Fruit fly (Drosophila melanogaster) whole organism, embryonic: Measurements from ENCODE around the gene pim.
A peak's percentile ranks its signal among the peaks of the same experiment; 100 is the strongest.

Source experiments
- Blimp-1 ChIP-seq: fragments of 200-800 bp; sonication (Bioruptor generic); optimal IDR thresholded peaks from 3 replicates; lab custom pipeline; 2018; ENCODE audit warnings: missing biosample characterization, missing genetic modification characterization, mild to moderate bottlenecking, moderate library complexity, missing genetic modification reagents
- CG10543 ChIP-seq: fragments of 200-800 bp; sonication (Bioruptor generic); optimal IDR thresholded peaks from 3 replicates; lab custom pipeline; 2017; ENCODE audit warnings: missing biosample characterization, mild to moderate bottlenecking, missing genetic modification characterization, moderate library complexity
- CG11247 ChIP-seq: fragments of 200-800 bp; sonication (Bioruptor generic); IDR thresholded peaks from 2 replicates; pipeline ENCODE4 v1.3.6; 2022; ENCODE audit warnings: missing biosample characterization, missing genetic modification characterization
- CG12236 ChIP-seq: fragments of 200-800 bp; sonication (Bioruptor generic); optimal IDR thresholded peaks from 2 replicates; lab custom pipeline; 2016; ENCODE audit warnings: missing biosample characterization, missing genetic modification characterization
- CG12299 ChIP-seq: fragments of 200-800 bp; sonication (Bioruptor generic); optimal IDR thresholded peaks from 2 replicates; lab custom pipeline; 2018; ENCODE audit warnings: missing biosample characterization, mild to moderate bottlenecking, missing genetic modification characterization
- CG12659 ChIP-seq: fragments of 200-800 bp; sonication (Bioruptor generic); optimal IDR thresholded peaks from 3 replicates; lab custom pipeline; 2017; ENCODE audit warnings: mild to moderate bottlenecking, missing biosample characterization, missing genetic modification reagents, missing genetic modification characterization
- CG13775 ChIP-seq: fragments of 200-800 bp; sonication (Bioruptor generic); optimal IDR thresholded peaks from 3 replicates; lab custom pipeline; 2017; ENCODE audit warnings: missing biosample characterization, mild to moderate bottlenecking, missing genetic modification characterization
- CG15073 ChIP-seq: fragments of 200-800 bp; sonication (Bioruptor generic); optimal IDR thresholded peaks from 2 replicates; lab custom pipeline; 2016; ENCODE audit warnings: missing biosample characterization, missing genetic modification characterization
- CG17359 ChIP-seq: fragments of 200-800 bp; sonication (Bioruptor generic); optimal IDR thresholded peaks from 3 replicates; lab custom pipeline; 2018; ENCODE audit warnings: missing biosample characterization, mild to moderate bottlenecking, missing genetic modification characterization, moderate library complexity
- CG30431 ChIP-seq: fragments of 200-800 bp; sonication (Bioruptor generic); optimal IDR thresholded peaks from 2 replicates; lab custom pipeline; 2017; ENCODE audit warnings: missing biosample characterization, missing genetic modification characterization
- CG3065 ChIP-seq: fragments of 200-800 bp; sonication (Bioruptor generic); optimal IDR thresholded peaks from 2 replicates; lab custom pipeline; 2016; ENCODE audit warnings: missing biosample characterization, missing genetic modification characterization
- CG33557 ChIP-seq: fragments of 200-800 bp; sonication (Bioruptor generic); optimal IDR thresholded peaks from 2 replicates; lab custom pipeline; 2019; ENCODE audit warnings: missing biosample characterization, mild to moderate bottlenecking, missing genetic modification characterization, moderate library complexity
- CG6272 ChIP-seq: fragments of 200-800 bp; sonication (Bioruptor generic); IDR thresholded peaks from 2 replicates; pipeline ENCODE4 v1.3.6; 2022; ENCODE audit warnings: missing biosample characterization, missing genetic modification characterization
- CG6854 ChIP-seq: fragments of 200-800 bp; sonication (Bioruptor generic); optimal IDR thresholded peaks from 3 replicates; lab custom pipeline; 2017; ENCODE audit warnings: missing biosample characterization, mild to moderate bottlenecking, missing genetic modification characterization
- CG7556 ChIP-seq: fragments of 200-800 bp; sonication (Bioruptor generic); optimal IDR thresholded peaks from 2 replicates; lab custom pipeline; 2017; ENCODE audit warnings: missing biosample characterization, mild to moderate bottlenecking, missing genetic modification characterization
- CG7987 ChIP-seq: fragments of 200-800 bp; sonication (Bioruptor generic); optimal IDR thresholded peaks from 2 replicates; lab custom pipeline; 2018; ENCODE audit warnings: missing biosample characterization, mild to moderate bottlenecking, missing genetic modification characterization, moderate library complexity
- CG8924 ChIP-seq: fragments of 200-800 bp; optimal IDR thresholded peaks from 3 replicates; lab custom pipeline; 2019; ENCODE audit warnings: missing biosample characterization, mild to moderate bottlenecking, missing genetic modification characterization, moderate library complexity
- CrebB ChIP-seq: fragments of 200-800 bp; sonication (Bioruptor generic); optimal IDR thresholded peaks from 3 replicates; lab custom pipeline; 2018; ENCODE audit warnings: missing biosample characterization, mild to moderate bottlenecking, missing genetic modification characterization
- Deaf1 ChIP-seq: fragments of 200-800 bp; optimal IDR thresholded peaks from 3 replicates; lab custom pipeline; 2019; ENCODE audit warnings: missing biosample characterization, mild to moderate bottlenecking, missing genetic modification characterization, moderate library complexity
- Dfd ChIP-seq, 2 experiments: fragments of >200 bp; optimal IDR thresholded peaks; 2 replicates each; lab custom pipeline; 2017; ENCODE audit warnings: missing biosample characterization in 2 of 2, missing genetic modification characterization in 2 of 2
- Dll ChIP-seq: fragments of 200-800 bp; sonication (Bioruptor generic); IDR thresholded peaks from 4 replicates; pipeline ENCODE4 v1.3.6; 2022; ENCODE audit warnings: missing biosample characterization, missing genetic modification characterization; ENCODE audit not compliant: partially characterized antibody
- Drgx ChIP-seq: fragments of 200-800 bp; sonication (Bioruptor generic); IDR thresholded peaks from 2 replicates; pipeline ENCODE4 v1.3.6; 2022; ENCODE audit warnings: missing biosample characterization, missing genetic modification characterization
- Gug ChIP-seq: fragments of 200-800 bp; sonication (Bioruptor generic); IDR thresholded peaks from 4 replicates; pipeline ENCODE4 v1.3.6; 2022; ENCODE audit warnings: missing biosample characterization, missing genetic modification characterization
- HmgD ChIP-seq: fragments of 200-800 bp; sonication (Bioruptor generic); optimal IDR thresholded peaks from 3 replicates; lab custom pipeline; 2016; ENCODE audit warnings: missing biosample characterization, missing genetic modification characterization
- HmgZ ChIP-seq: fragments of 200-800 bp; sonication (Bioruptor generic); optimal IDR thresholded peaks from 2 replicates; lab custom pipeline; 2018; ENCODE audit warnings: missing biosample characterization, mild to moderate bottlenecking, missing genetic modification characterization
- Hr51 ChIP-seq, 2 experiments: fragments of 200-800 bp; sonication (Bioruptor generic); optimal IDR thresholded peaks; 2 replicates in 1 of 2; 3 replicates in 1 of 2; lab custom pipeline; 2016 to 2018; ENCODE audit warnings: missing biosample characterization in 2 of 2, missing genetic modification characterization in 2 of 2, mild to moderate bottlenecking in 1 of 2, moderate library complexity in 1 of 2
- NC2α ChIP-seq: fragments of 200-800 bp; sonication (Bioruptor generic); optimal IDR thresholded peaks from 2 replicates; lab custom pipeline; 2016; ENCODE audit warnings: missing biosample characterization, missing genetic modification characterization
- Nf-YA ChIP-seq: fragments of 200-800 bp; sonication (Bioruptor generic); IDR thresholded peaks from 2 replicates; pipeline ENCODE4 v1.3.6; 2022; ENCODE audit warnings: missing biosample characterization, missing genetic modification characterization
- Pdp1 ChIP-seq, 2 experiments: fragments of 200-800 bp; sonication (Bioruptor generic); optimal IDR thresholded peaks; 3 replicates each; lab custom pipeline; 2016; ENCODE audit warnings: missing biosample characterization in 2 of 2, missing genetic modification characterization in 2 of 2, mild to moderate bottlenecking in 1 of 2, moderate library complexity in 1 of 2
- Sry-δ ChIP-seq: fragments of 200-800 bp; sonication (Bioruptor generic); optimal IDR thresholded peaks from 2 replicates; lab custom pipeline; 2016; ENCODE audit warnings: missing biosample characterization, missing genetic modification characterization
- Trl ChIP-seq, 3 experiments: fragments of >200 bp in 2 of 3; fragments of 200-800 bp in 1 of 3; sonication (Bioruptor generic) in 1 of 3; optimal IDR thresholded peaks; 2 replicates in 1 of 3; 3 replicates in 2 of 3; lab custom pipeline; 2016 to 2017; ENCODE audit warnings: missing biosample characterization in 1 of 3, missing genetic modification characterization in 1 of 3
- bbx ChIP-seq: fragments of 200-800 bp; sonication (Bioruptor generic); IDR thresholded peaks from 2 replicates; pipeline ENCODE4 v1.3.6; 2022; ENCODE audit warnings: missing biosample characterization, missing genetic modification characterization; ENCODE audit not compliant: partially characterized antibody
- cg ChIP-seq: fragments of 200-800 bp; sonication (Bioruptor generic); optimal IDR thresholded peaks from 3 replicates; lab custom pipeline; 2019; ENCODE audit warnings: missing biosample characterization, mild to moderate bottlenecking, missing genetic modification characterization, moderate library complexity
- chm ChIP-seq: fragments of 200-800 bp; sonication (Bioruptor generic); IDR thresholded peaks from 2 replicates; pipeline ENCODE4 v1.3.6; 2022; ENCODE audit warnings: missing biosample characterization, missing genetic modification characterization
- cwo ChIP-seq: fragments of 200-800 bp; sonication (Bioruptor generic); optimal IDR thresholded peaks from 3 replicates; lab custom pipeline; 2017; ENCODE audit warnings: missing biosample characterization, missing genetic modification characterization, mild to moderate bottlenecking, moderate library complexity, missing genetic modification reagents
- emc ChIP-seq: fragments of 200-800 bp; sonication (Bioruptor generic); optimal IDR thresholded peaks from 2 replicates; lab custom pipeline; 2016; ENCODE audit warnings: missing biosample characterization, missing genetic modification characterization
- ewg ChIP-seq: fragments of 200-800 bp; sonication (Bioruptor generic); optimal IDR thresholded peaks from 3 replicates; lab custom pipeline; 2017; ENCODE audit warnings: mild to moderate bottlenecking, missing biosample characterization, missing genetic modification reagents, missing genetic modification characterization
- grn ChIP-seq: fragments of 200-800 bp; sonication (Bioruptor generic); optimal IDR thresholded peaks from 3 replicates; lab custom pipeline; 2017; ENCODE audit warnings: missing biosample characterization, missing genetic modification characterization
- ham ChIP-seq: fragments of 200-800 bp; sonication (Bioruptor generic); IDR thresholded peaks from 2 replicates; pipeline ENCODE4 v1.3.6; 2022; ENCODE audit warnings: missing biosample characterization, missing genetic modification characterization
- her ChIP-seq: fragments of 200-800 bp; sonication (Bioruptor generic); optimal IDR thresholded peaks from 2 replicates; lab custom pipeline; 2016; ENCODE audit warnings: missing biosample characterization, missing genetic modification characterization
- lab ChIP-seq: fragments of 200-800 bp; sonication (Bioruptor generic); optimal IDR thresholded peaks from 3 replicates; lab custom pipeline; 2017; ENCODE audit warnings: missing biosample characterization, missing genetic modification characterization, mild to moderate bottlenecking, moderate library complexity, missing genetic modification reagents
- pros ChIP-seq: fragments of 200-800 bp; sonication (Bioruptor generic); optimal IDR thresholded peaks from 3 replicates; lab custom pipeline; 2019; ENCODE audit warnings: missing biosample characterization, mild to moderate bottlenecking, missing genetic modification characterization, moderate library complexity
- sens ChIP-seq: fragments of 200-800 bp; sonication (Bioruptor generic); peaks from one replicate; lab custom pipeline; 2016; ENCODE audit warnings: missing biosample characterization, missing genetic modification characterization
- sim ChIP-seq: fragments of 200-800 bp; sonication (Bioruptor generic); IDR thresholded peaks from 2 replicates; pipeline ENCODE4 v1.3.6; 2022; ENCODE audit warnings: missing biosample characterization, missing genetic modification characterization
- stc ChIP-seq: fragments of 200-800 bp; sonication (Bioruptor generic); IDR thresholded peaks from 2 replicates; pipeline ENCODE4 v1.3.6; 2022; ENCODE audit warnings: missing biosample characterization, missing genetic modification characterization
- tap ChIP-seq: fragments of 200-800 bp; optimal IDR thresholded peaks from 3 replicates; lab custom pipeline; 2019; ENCODE audit warnings: missing biosample characterization, mild to moderate bottlenecking, missing genetic modification characterization, moderate library complexity
- tgo ChIP-seq: fragments of 200-800 bp; sonication (Bioruptor generic); IDR thresholded peaks from 3 replicates; pipeline ENCODE4 v1.3.6; 2022; ENCODE audit warnings: missing biosample characterization, missing genetic modification characterization

The pim gene

dm6 chr2L:10375464-10376236 is 12.9 kb downstream of the pim start, which contains the start of the genes CG33303 and dpr19 (continued):
- no peak for TF ChIP-seq Nf-YA (GFP tag; lab: Robert Waterston, UW)
- peak; percentile 80 for TF ChIP-seq CG7556 (GFP tag; lab: Kevin White, UChicago)
- TF ChIP-seq CrebB (tag; lab: Kevin White, UChicago): peak; percentile 29
- TF ChIP-seq CG15073 (GFP tag; lab: Kevin White, UChicago): no peak
- peak; percentile 66; the same call in 2 of the 3 replicates for TF ChIP-seq tgo
- TF ChIP-seq CG13775 (GFP tag; lab: Kevin White, UChicago): peak; percentile 71
- TF ChIP-seq CG33557: peak; percentile 74
- TF ChIP-seq NC2α (GFP tag; lab: Kevin White, UChicago): no peak
- no peak for TF ChIP-seq emc (GFP tag; lab: Kevin White, UChicago)
- no peak for TF ChIP-seq grn (GFP tag; lab: Kevin White, UChicago)
- TF ChIP-seq chm (GFP tag; lab: Robert Waterston, UW): no peak; the same call in 1 of the 2 replicates
- TF ChIP-seq her (GFP tag; lab: Kevin White, UChicago): no peak
- 0 out of 2 replicates have a peak, but pooled peaks have one; percentile 45 for TF ChIP-seq sim
- no peak for TF ChIP-seq Blimp-1
- 0 out of 2 replicates have a peak, but pooled peaks have one; percentile 29 for TF ChIP-seq CG11247
- TF ChIP-seq bbx (GFP tag; lab: Robert Waterston, UW): 0 out of 2 replicates have a peak, but pooled peaks have one; percentile 19
- TF ChIP-seq Sry-δ: no peak
- peak in 1 of 2 experiments; percentile 87 for TF ChIP-seq Hr51 (GFP tag; optimal IDR thresholded peaks at IDR 0.05; lab: Kevin White, UChicago)
- TF ChIP-seq lab (GFP tag; lab: Kevin White, UChicago): peak; percentile 81
- TF ChIP-seq CG12659 (GFP tag; lab: Kevin White, UChicago): peak; percentile 86
- TF ChIP-seq CG8924 (tag; lab: Kevin White, UChicago): peak; percentile 90
- TF ChIP-seq pros: peak; percentile 26
- TF ChIP-seq CG17359 (tag; lab: Kevin White, UChicago): peak; percentile 84
- peak; percentile 62 for TF ChIP-seq cwo (GFP tag; lab: Kevin White, UChicago)
- no peak for TF ChIP-seq sens (GFP tag; lab: Kevin White, UChicago)
- TF ChIP-seq HmgZ: peak; percentile 48
- no peak for TF ChIP-seq CG6272
- peak; percentile 81 for TF ChIP-seq CG12299

- TF ChIP-seq Trl (optimal IDR thresholded peaks at IDR 0.05; lab: Kevin White, UChicago): no peak
- TF ChIP-seq Trl (GFP tag; optimal IDR thresholded peaks at IDR 0.05; lab: Kevin White, UChicago): peak; percentile 1
- peak; percentile 90 for TF ChIP-seq ewg (GFP tag; lab: Kevin White, UChicago)
- no peak for TF ChIP-seq ham
- no peak for TF ChIP-seq stc (GFP tag; lab: Robert Waterston, UW)
- TF ChIP-seq cg (GFP tag; lab: Kevin White, UChicago): peak; percentile 65
- TF ChIP-seq Gug (GFP tag; lab: Robert Waterston, UW): no peak
- TF ChIP-seq HmgD (GFP tag; lab: Kevin White, UChicago): no peak
- TF ChIP-seq Dll (GFP tag; lab: Robert Waterston, UW): no peak
- peak; percentile 83 for TF ChIP-seq Deaf1 (tag; lab: Kevin White, UChicago)
- no peak for TF ChIP-seq CG12236 (GFP tag; lab: Kevin White, UChicago)
- no peak for TF ChIP-seq CG10543 (GFP tag; lab: Kevin White, UChicago)
- no peak for TF ChIP-seq CG7987 (GFP tag; lab: Kevin White, UChicago)
- TF ChIP-seq Pdp1 (GFP tag; optimal IDR thresholded peaks at IDR 0.05; lab: Kevin White, UChicago): peak in 1 of 2 experiments; percentile 40
- no peak for TF ChIP-seq Drgx
- no peak for TF ChIP-seq Hr51 (GFP tag; optimal IDR thresholded peaks at IDR 0.05; lab: Kevin White, UChicago)
- TF ChIP-seq CG3065: no peak
- TF ChIP-seq CG30431 (GFP tag; lab: Kevin White, UChicago): no peak
- no peak for TF ChIP-seq tap (tag; lab: Kevin White, UChicago)
- TF ChIP-seq Dfd (GFP tag; optimal IDR thresholded peaks at IDR 0.05; lab: Kevin White, UChicago): peak in 1 of 2 experiments; percentile 8
- TF ChIP-seq CG6854: no peak
Measured at dm6 chr2L:10376276-10376675, 13.5 kb downstream of the pim start.
